Worm (Caenorhabditis elegans) whole organism, L1 larva: Measurements from ENCODE around the gene F57G9.7.

Experiments used
- ceh-82 ChIP-seq, 3 experiments: fragments of 150-350 bp in 1 of 3; sonication (generic microtip) in 2 of 3; optimal IDR thresholded peaks; 2 replicates each; lab custom pipeline; 2014 to 2017; ENCODE audit warnings: missing biosample characterization in 3 of 3, missing genetic modification characterization in 3 of 3
- efl-1 ChIP-seq, 4 experiments: fragments of 150-350 bp; optimal IDR thresholded peaks in 3 of 4; peaks in 1 of 4; 1 replicate in 1 of 4; 2 replicates in 3 of 4; lab custom pipeline; 2014; ENCODE audit warnings: missing biosample characterization in 2 of 4, missing genetic modification characterization in 2 of 4, missing genetic modification reagents in 2 of 4
- fkh-10 ChIP-seq: sonication (generic microtip); optimal IDR thresholded peaks from 2 replicates; lab custom pipeline; 2017; ENCODE audit warnings: missing biosample characterization, missing genetic modification reagents, missing genetic modification characterization
- fos-1 ChIP-seq: fragments of 150-350 bp; optimal IDR thresholded peaks from 2 replicates; lab custom pipeline; 2014; ENCODE audit warnings: missing biosample characterization, missing genetic modification characterization
- lin-13 ChIP-seq: fragments of 150-350 bp; optimal IDR thresholded peaks from 2 replicates; lab custom pipeline; 2014; ENCODE audit warnings: missing biosample characterization, missing genetic modification reagents, missing genetic modification characterization
- lin-14 ChIP-seq: fragments of 200-800 bp; sonication (Bioruptor generic); optimal IDR thresholded peaks from 2 replicates; lab custom pipeline; 2018; ENCODE audit warnings: mild to moderate bottlenecking, missing genetic modification characterization, moderate library complexity, missing compliant biosample characterization
- nhr-237 ChIP-seq: fragments of 150-350 bp; optimal IDR thresholded peaks from 2 replicates; lab custom pipeline; 2014; ENCODE audit warnings: missing biosample characterization, missing genetic modification characterization

DNA sequence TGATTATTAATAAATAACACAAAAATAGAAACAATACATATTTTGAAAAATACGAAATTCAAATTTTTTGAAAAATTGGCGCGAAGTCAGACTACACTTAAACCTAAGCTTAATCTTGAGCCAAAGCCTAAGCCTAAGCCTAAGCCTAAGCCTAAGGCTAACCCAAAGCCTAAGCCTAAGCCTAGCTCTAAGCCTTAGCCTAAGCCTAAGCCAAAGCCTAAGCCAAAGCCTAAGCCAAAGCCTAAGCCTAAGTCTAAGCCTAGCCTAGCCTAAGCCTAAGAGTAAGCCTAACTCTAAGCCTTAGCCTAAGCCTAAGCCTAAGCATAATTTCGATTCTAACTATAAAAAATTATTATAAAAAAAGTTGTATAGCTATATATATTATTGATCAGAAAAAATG, 16.7 kb downstream of the F57G9.7 start:
- no peak for TF ChIP-seq fkh-10 (GFP tag; lab: Kevin White, UChicago)
- no peak for TF ChIP-seq lin-13 (GFP tag; lab: Kevin White, UChicago)
- no peak for TF ChIP-seq lin-14 (GFP tag; lab: Kevin White, UChicago)
- TF ChIP-seq ceh-82 (tag; optimal IDR thresholded peaks at IDR 0.05; lab: Kevin White, UChicago) = no peak
- TF ChIP-seq efl-1 (optimal IDR thresholded peaks at IDR 0.05; lab: Kevin White, UChicago) = no peak
- no peak for TF ChIP-seq efl-1 (GFP tag; optimal IDR thresholded peaks at IDR 0.05 in 1 of 2; lab: Kevin White, UChicago)
- TF ChIP-seq fos-1 (tag; lab: Kevin White, UChicago) = no peak
- no peak for TF ChIP-seq nhr-237
